Worm (Caenorhabditis elegans) whole organism, mixed stage, embryonic: ENCODE measurements around the gene mec-1.

Experiments used
- bed-3 ChIP-seq: fragments of 200-800 bp; sonication (Bioruptor generic); optimal IDR thresholded peaks from 3 replicates; lab custom pipeline; 2018; ENCODE audit warnings: mild to moderate bottlenecking, missing genetic modification characterization, moderate library complexity, missing compliant biosample characterization
- blmp-1 ChIP-seq: fragments of 150-350 bp; optimal IDR thresholded peaks from 2 replicates; lab custom pipeline; 2014; ENCODE audit warnings: missing biosample characterization, missing genetic modification characterization
- ceh-39 ChIP-seq: fragments of 150-350 bp; optimal IDR thresholded peaks from 2 replicates; lab custom pipeline; 2014; ENCODE audit warnings: missing biosample characterization, missing genetic modification characterization
- ceh-43 ChIP-seq: fragments of 200-800 bp; sonication (Bioruptor generic); optimal IDR thresholded peaks from 2 replicates; lab custom pipeline; 2018; ENCODE audit warnings: mild to moderate bottlenecking, missing genetic modification characterization, moderate library complexity, missing compliant biosample characterization
- ceh-83 ChIP-seq: fragments of 200-800 bp; sonication (Bioruptor generic); optimal IDR thresholded peaks from 2 replicates; lab custom pipeline; 2018; ENCODE audit warnings: mild to moderate bottlenecking, missing genetic modification characterization, missing compliant biosample characterization
- ces-1 ChIP-seq: fragments of 150-350 bp; optimal IDR thresholded peaks from 2 replicates; lab custom pipeline; 2014; ENCODE audit warnings: missing biosample characterization, missing genetic modification reagents, missing genetic modification characterization
- cnd-1 ChIP-seq: fragments of 200-800 bp; sonication (Bioruptor generic); optimal IDR thresholded peaks from 2 replicates; lab custom pipeline; 2018; ENCODE audit warnings: mild to moderate bottlenecking, missing genetic modification characterization, missing compliant biosample characterization
- drap-1 ChIP-seq: fragments of 200-800 bp; sonication (Bioruptor generic); optimal IDR thresholded peaks from 3 replicates; lab custom pipeline; 2018; ENCODE audit warnings: mild to moderate bottlenecking, missing genetic modification characterization, missing compliant biosample characterization
- elt-1 ChIP-seq: sonication (generic microtip); optimal IDR thresholded peaks from 2 replicates; lab custom pipeline; 2017; ENCODE audit warnings: missing genetic modification characterization, mild to moderate bottlenecking, missing compliant biosample characterization, antibody characterized with exemption, moderate library complexity, borderline replicate concordance; ENCODE audit not compliant: insufficient read depth
- elt-3 ChIP-seq: fragments of 150-350 bp; optimal IDR thresholded peaks from 2 replicates; lab custom pipeline; 2014; ENCODE audit warnings: missing biosample characterization, missing genetic modification characterization
- ham-2 ChIP-seq: fragments of 200-800 bp; sonication (Bioruptor generic); optimal IDR thresholded peaks from 2 replicates; lab custom pipeline; 2018; ENCODE audit warnings: mild to moderate bottlenecking, missing genetic modification characterization, missing compliant biosample characterization
- hlh-1 ChIP-seq: fragments of 150-350 bp; optimal IDR thresholded peaks from 2 replicates; lab custom pipeline; 2014; ENCODE audit warnings: missing biosample characterization, missing genetic modification reagents, missing genetic modification characterization
- lin-13 ChIP-seq: fragments of 150-350 bp; optimal IDR thresholded peaks from 2 replicates; lab custom pipeline; 2014; ENCODE audit warnings: missing biosample characterization, missing genetic modification characterization
- lin-32 ChIP-seq: fragments of 200-800 bp; sonication (Bioruptor generic); optimal IDR thresholded peaks from 2 replicates; lab custom pipeline; 2018; ENCODE audit warnings: mild to moderate bottlenecking, missing genetic modification characterization, missing compliant biosample characterization
- lsy-2 ChIP-seq: fragments of 150-350 bp; optimal IDR thresholded peaks from 2 replicates; lab custom pipeline; 2014; ENCODE audit warnings: missing biosample characterization, missing genetic modification characterization
- mab-5 ChIP-seq: fragments of 150-350 bp; optimal IDR thresholded peaks from 2 replicates; lab custom pipeline; 2014; ENCODE audit warnings: missing biosample characterization, missing genetic modification characterization
- mep-1 ChIP-seq: fragments of 150-350 bp; optimal IDR thresholded peaks from 2 replicates; lab custom pipeline; 2017; ENCODE audit warnings: missing biosample characterization, missing genetic modification reagents, missing genetic modification characterization, inconsistent platforms
- mls-2 ChIP-seq: sonication (generic microtip); optimal IDR thresholded peaks from 2 replicates; lab custom pipeline; 2016; ENCODE audit warnings: mild to moderate bottlenecking, missing genetic modification characterization, moderate library complexity, missing compliant biosample characterization
- nhr-12 ChIP-seq: fragments of 150-350 bp; optimal IDR thresholded peaks from 2 replicates; lab custom pipeline; 2014; ENCODE audit warnings: missing biosample characterization, missing genetic modification characterization
- nhr-237 ChIP-seq: fragments of 150-350 bp; optimal IDR thresholded peaks from 2 replicates; lab custom pipeline; 2014; ENCODE audit warnings: missing biosample characterization, missing genetic modification characterization
- nhr-28 ChIP-seq: fragments of 150-350 bp; optimal IDR thresholded peaks from 2 replicates; lab custom pipeline; 2014; ENCODE audit warnings: missing biosample characterization, missing genetic modification characterization
- nhr-76 ChIP-seq: sonication (generic microtip); optimal IDR thresholded peaks from 2 replicates; lab custom pipeline; 2017; ENCODE audit warnings: missing biosample characterization, missing genetic modification characterization
- pha-4 ChIP-seq: fragments of 150-350 bp; optimal IDR thresholded peaks from 2 replicates; lab custom pipeline; 2018; ENCODE audit warnings: missing biosample characterization, missing genetic modification reagents, missing genetic modification characterization
- snpc-4 ChIP-seq: fragments of 150-350 bp; optimal IDR thresholded peaks from 2 replicates; lab custom pipeline; 2014; ENCODE audit warnings: missing biosample characterization, missing genetic modification characterization
- sptf-1 ChIP-seq: sonication (generic microtip); optimal IDR thresholded peaks from 2 replicates; lab custom pipeline; 2017; ENCODE audit warnings: mild to moderate bottlenecking, missing genetic modification characterization, moderate library complexity, missing compliant biosample characterization
- tbx-8 ChIP-seq: fragments of 200-800 bp; sonication (Bioruptor generic); optimal IDR thresholded peaks from 2 replicates; lab custom pipeline; 2018; ENCODE audit warnings: mild to moderate bottlenecking, missing genetic modification characterization, moderate library complexity, missing compliant biosample characterization
- unc-120 ChIP-seq: sonication (generic microtip); optimal IDR thresholded peaks from 2 replicates; lab custom pipeline; 2017; ENCODE audit warnings: missing genetic modification characterization, missing compliant biosample characterization; ENCODE audit not compliant: poor library complexity, severe bottlenecking
- unc-39 ChIP-seq: fragments of 150-350 bp; optimal IDR thresholded peaks from 2 replicates; lab custom pipeline; 2014; ENCODE audit warnings: missing biosample characterization, missing genetic modification characterization
- unc-62 ChIP-seq: fragments of 150-350 bp; optimal IDR thresholded peaks from 2 replicates; lab custom pipeline; 2014; ENCODE audit warnings: missing biosample characterization, missing genetic modification reagents, missing genetic modification characterization
- zip-8 ChIP-seq: fragments of 150-350 bp; optimal IDR thresholded peaks from 2 replicates; lab custom pipeline; 2014; ENCODE audit warnings: missing biosample characterization, missing genetic modification characterization
- ztf-11 ChIP-seq: fragments of 150-350 bp; optimal IDR thresholded peaks from 2 replicates; lab custom pipeline; 2014; ENCODE audit warnings: missing biosample characterization, missing genetic modification characterization

mec-1 gene

DNA sequence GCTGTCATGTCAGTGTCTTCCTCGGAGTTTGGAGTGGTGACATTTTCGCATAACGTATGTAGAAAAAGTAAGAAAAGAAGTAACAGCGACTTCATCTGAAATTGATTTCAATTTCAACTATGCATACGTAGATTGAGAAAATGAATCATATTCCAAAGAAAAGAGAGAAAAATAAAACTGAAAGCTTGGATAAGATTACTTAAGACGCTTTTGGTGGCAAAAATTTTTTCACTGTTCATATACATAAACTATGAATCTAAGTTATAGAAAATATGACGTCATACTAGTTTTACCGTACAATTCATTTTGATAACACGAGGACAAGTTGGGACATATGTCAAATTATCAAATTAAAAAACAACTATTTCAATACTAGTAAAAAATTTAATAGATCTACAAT, 22.1 kb upstream of the mec-1 start, which contains the start of gene lipl-6:
lipl-6 (minus strand) TSS at position 101 of the 400 bp plus-strand sequence.
- TF ChIP-seq blmp-1 (no peak), zip-8 (tag; lab: Kevin White, UChicago) (peak; percentile 87), mep-1 (tag; lab: Kevin White, UChicago) (no peak), nhr-237 (no peak), snpc-4 (tag; lab: Kevin White, UChicago) (no peak), hlh-1 (tag; lab: Kevin White, UChicago) (no peak), ztf-11 (tag; lab: Kevin White, UChicago) (no peak), nhr-76 (tag; lab: Kevin White, UChicago) (no peak), unc-62 (GFP tag; lab: Kevin White, UChicago) (no peak)
- TF ChIP-seq, all 35 proteins: peak for 1

DNA sequence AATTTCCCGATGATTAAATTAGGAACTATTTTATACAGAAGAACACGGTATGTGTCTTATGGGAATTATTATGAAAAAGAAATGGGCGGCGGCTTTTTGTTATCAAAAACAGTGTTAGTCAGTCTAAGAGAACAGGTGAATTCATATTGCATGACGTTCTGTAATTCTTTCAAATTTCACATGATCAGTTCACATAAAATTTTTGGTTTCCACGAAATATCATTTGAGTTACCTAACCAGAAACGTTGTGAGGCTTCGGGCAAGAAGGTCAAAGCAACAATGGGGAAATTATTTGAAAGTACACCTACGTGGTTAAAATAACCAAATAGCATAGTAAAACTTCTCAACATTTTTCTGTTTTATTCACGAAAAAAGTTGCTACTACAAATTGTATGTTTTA, 20.5 kb upstream of the mec-1 start, which contains the start of gene Y57E12B.10:
Y57E12B.10 (minus strand) TSS at position 101 of the 400 bp plus-strand sequence.
- TF ChIP-seq sptf-1 (no peak), nhr-76 (tag; lab: Kevin White, UChicago) (no peak), ceh-43 (GFP tag; lab: Kevin White, UChicago) (no peak), mep-1 (tag; lab: Kevin White, UChicago) (no peak), lin-32 (GFP tag; lab: Kevin White, UChicago) (no peak), blmp-1 (no peak), ceh-39 (no peak), pha-4 (no peak), drap-1 (GFP tag; lab: Kevin White, UChicago) (no peak), unc-62 (GFP tag; lab: Kevin White, UChicago) (no peak), mls-2 (tag; lab: Kevin White, UChicago) (no peak), ham-2 (GFP tag; lab: Kevin White, UChicago) (no peak), lsy-2 (tag; lab: Kevin White, UChicago) (no peak), lin-13 (tag; lab: Kevin White, UChicago) (no peak), mab-5 (no peak), unc-39 (tag; lab: Kevin White, UChicago) (no peak)
- TF ChIP-seq, all 35 proteins: peak for 0

DNA sequence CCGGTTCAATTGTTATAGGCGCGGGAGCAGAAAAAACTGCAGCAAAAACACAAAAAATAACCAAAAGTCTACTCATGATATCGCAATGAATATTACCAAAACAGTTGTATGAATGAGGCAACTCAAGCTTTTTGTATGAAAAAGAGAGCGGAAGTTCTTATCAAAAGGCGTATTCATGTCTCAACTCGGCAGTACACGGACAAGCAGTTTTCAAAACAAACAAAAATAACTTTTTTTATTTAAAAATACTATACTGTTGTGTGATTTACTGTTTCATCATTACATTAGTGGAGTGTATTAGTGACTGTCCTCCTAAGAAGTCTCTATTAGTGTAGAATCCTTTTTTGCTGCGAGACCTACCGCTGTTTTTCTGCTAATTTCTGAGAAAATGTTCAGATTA, 8.9 kb upstream of the mec-1 start, which contains the start of gene Y57E12B.4:
Y57E12B.4 (minus strand) TSS at position 101 of the 400 bp plus-strand sequence.
- TF ChIP-seq snpc-4 (tag; lab: Kevin White, UChicago) (no peak), nhr-28 (tag; lab: Kevin White, UChicago) (no peak), elt-3 (tag; lab: Kevin White, UChicago) (no peak), ces-1 (GFP tag; lab: Kevin White, UChicago) (no peak), lsy-2 (tag; lab: Kevin White, UChicago) (no peak), mls-2 (tag; lab: Kevin White, UChicago) (no peak), unc-62 (GFP tag; lab: Kevin White, UChicago) (no peak), unc-120 (no peak), lin-13 (tag; lab: Kevin White, UChicago) (no peak), zip-8 (tag; lab: Kevin White, UChicago) (no peak), tbx-8 (no peak), unc-39 (tag; lab: Kevin White, UChicago) (no peak), nhr-12 (tag; lab: Kevin White, UChicago) (no peak), cnd-1 (tag; lab: Kevin White, UChicago) (no peak), mep-1 (tag; lab: Kevin White, UChicago) (no peak)

DNA sequence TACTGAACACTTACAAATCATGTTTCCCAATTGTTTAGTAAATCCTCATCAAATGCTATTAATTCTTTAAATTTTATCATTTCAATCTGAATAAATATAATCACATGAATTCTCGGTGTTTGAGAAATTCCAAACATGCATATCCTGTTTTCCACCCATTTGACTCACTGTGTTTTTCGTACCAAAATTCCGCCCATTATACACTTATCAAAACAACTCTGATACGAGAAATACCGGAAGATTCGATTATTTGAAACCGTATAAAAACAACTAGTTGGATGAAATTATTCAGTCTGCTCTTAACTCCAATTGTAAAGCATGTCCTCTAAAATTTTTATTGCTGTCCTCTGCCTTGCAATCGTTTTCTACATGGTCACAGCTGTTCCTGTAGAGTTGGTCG, 8.1 kb upstream of the mec-1 start, which contains the start of gene Y57E12B.1:
Y57E12B.1 (plus strand) TSS at position 301 of the 400 bp plus-strand sequence.
- TF ChIP-seq mls-2 (tag; lab: Kevin White, UChicago) = no peak

DNA sequence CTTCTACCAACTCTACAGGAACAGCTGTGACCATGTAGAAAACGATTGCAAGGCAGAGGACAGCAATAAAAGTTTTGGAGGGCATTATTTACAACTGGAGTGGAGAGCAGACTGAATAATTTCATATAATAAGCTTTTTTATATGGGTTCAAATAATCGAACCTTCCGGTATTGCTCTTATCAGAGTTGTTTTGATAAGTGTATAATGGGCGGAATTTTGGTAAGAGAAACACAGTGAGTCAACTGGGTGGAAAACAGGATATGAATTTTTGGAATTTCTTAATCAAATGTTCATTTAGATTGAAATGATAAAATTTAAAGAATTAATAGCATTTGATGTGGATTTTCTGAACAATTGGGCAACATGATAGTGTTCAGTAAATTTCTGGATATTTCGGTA, 6.6 kb upstream of the mec-1 start, which contains the start of gene Y57E12B.11:
Y57E12B.11 (minus strand) TSS at position 101 of the 400 bp plus-strand sequence.
- TF ChIP-seq nhr-12 (tag; lab: Kevin White, UChicago) = no peak
- TF ChIP-seq bed-3 = no peak
- TF ChIP-seq lin-13 (tag; lab: Kevin White, UChicago) = no peak
- TF ChIP-seq unc-39 (tag; lab: Kevin White, UChicago) = no peak
- TF ChIP-seq zip-8 (tag; lab: Kevin White, UChicago) = no peak
- TF ChIP-seq nhr-237 = no peak
- no peak for TF ChIP-seq ces-1 (GFP tag; lab: Kevin White, UChicago)
- TF ChIP-seq mab-5 = no peak
- no peak for TF ChIP-seq ham-2 (GFP tag; lab: Kevin White, UChicago)
- no peak for TF ChIP-seq ceh-83
- TF ChIP-seq pha-4 = no peak
- TF ChIP-seq sptf-1 = no peak
- TF ChIP-seq nhr-76 (tag; lab: Kevin White, UChicago) = no peak
- no peak for TF ChIP-seq mep-1 (tag; lab: Kevin White, UChicago)
- no peak for TF ChIP-seq cnd-1 (tag; lab: Kevin White, UChicago)
- TF ChIP-seq elt-1 (tag; lab: Kevin White, UChicago) = no peak
- TF ChIP-seq, all 35 proteins: peak for 0
